Worm (Caenorhabditis elegans): Measurements from ENCODE around the gene ebp-3.
"Not testable (repeated sequence)": the region's sequence is repeated elsewhere in the genome, so short reads cannot be mapped to it uniquely, and the experiment has no call there.

The ebp-3 gene

DNA sequence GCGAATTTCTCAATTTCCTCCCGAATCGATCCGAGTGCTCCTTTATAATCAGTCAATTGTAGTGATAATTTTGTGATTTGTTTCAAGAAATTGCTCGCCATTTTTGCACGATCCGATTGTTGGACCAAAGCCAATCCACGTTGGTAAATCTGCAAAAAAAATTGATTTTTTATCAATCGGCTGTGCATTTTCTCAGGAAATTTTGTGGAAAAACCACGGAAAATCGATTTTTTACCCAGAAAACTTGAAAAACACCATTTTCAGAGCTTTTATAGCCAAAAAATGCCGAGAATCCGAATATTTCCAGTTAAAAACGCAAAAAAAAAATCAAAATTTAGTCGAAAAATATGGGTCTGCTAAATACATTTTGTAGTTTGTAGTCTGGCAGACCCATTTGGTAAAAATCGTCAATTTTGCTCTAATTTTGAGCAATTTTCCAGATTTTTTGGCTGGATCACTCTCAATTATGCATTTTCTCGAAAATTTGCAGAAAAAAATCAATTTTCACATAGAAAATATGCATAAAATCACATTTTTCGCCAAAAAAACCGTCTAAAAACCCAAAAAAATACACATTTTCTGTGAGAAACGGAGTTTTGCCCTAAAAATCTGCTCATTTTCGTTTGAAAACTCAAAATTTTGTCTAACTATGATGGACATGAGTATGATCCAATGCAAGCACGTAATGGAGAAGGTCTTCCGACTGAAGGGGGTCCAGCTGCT is at the start of gene ebp-3, which contains the start of gene Y59A8B.25:
ebp-3 (plus strand) TSS at position 673 of the 723 bp plus-strand sequence.
Y59A8B.25 (minus strand) TSS at position 101 of the 723 bp plus-strand sequence.
- not testable (repeated sequence) for TF ChIP-seq tbx-8 (GFP tag; optimal IDR thresholded peaks at IDR 0.05); mls-2 (tag; optimal IDR thresholded peaks at IDR 0.05); lsy-2 (tag; optimal IDR thresholded peaks at IDR 0.05)

DNA sequence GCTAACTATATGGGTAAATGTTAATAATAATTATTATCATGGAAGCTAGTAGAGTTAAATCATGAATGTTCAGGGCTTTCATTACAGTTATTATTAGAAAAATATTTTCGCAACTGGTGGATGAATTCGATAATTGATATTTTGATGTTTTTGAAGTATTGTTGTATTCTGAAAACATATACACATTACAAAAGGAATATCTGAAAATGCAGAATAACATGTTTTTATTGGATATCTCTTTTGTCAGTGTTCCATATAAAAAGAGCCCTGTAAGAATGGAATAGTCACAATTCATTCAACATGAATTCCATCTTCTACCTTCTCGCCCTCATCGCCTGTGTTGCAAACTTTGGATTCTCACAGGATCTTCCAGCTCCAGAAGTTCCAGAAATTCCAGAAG is 48.8 kb upstream of the ebp-3 start, which contains the start of gene Y59A8B.19:
Y59A8B.19 (plus strand) TSS at position 301 of the 400 bp plus-strand sequence.
- TF ChIP-seq unc-62 (GFP tag; optimal IDR thresholded peaks at IDR 0.05); tbx-8 (GFP tag; optimal IDR thresholded peaks at IDR 0.05); sptf-1 (tag; optimal IDR thresholded peaks at IDR 0.05): not testable (repeated sequence)

DNA sequence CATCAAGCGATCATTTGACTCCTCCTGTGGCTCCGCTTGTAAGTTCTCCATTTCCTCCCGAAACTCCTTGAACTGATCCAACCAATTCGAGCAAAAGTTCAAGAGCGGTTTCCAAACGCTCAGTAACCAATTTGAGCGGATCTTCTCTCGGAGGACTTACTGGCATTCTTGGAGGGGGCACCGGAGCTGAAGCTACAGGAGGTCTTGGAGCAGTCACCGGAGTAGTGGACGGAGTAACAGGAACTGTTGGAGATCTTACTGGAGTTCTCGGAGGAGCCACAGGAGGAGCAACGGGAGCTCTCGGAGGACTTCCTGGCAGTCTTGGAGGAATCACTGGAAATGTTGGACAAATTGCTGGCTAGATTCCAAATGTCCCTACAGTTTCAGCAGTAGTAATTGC is 47.1 kb upstream of the ebp-3 start:
- TF ChIP-seq unc-39 (tag; optimal IDR thresholded peaks at IDR 0.05) (no peak), M03D4.4 (tag; optimal IDR thresholded peaks at IDR 0.05) (no peak), ces-1 (GFP tag; optimal IDR thresholded peaks at IDR 0.05) (no peak), blmp-1 (tag; optimal IDR thresholded peaks at IDR 0.05) (no peak), ham-2 (GFP tag; optimal IDR thresholded peaks at IDR 0.05) (no peak), elt-1 (tag; optimal IDR thresholded peaks at IDR 0.05; ENCODE audit: borderline replicate concordance, insufficient read depth) (no peak), elt-3 (tag; optimal IDR thresholded peaks at IDR 0.05) (no peak), unc-62 (GFP tag; optimal IDR thresholded peaks at IDR 0.05) (no peak), tbx-8 (GFP tag; optimal IDR thresholded peaks at IDR 0.05) (no peak), nhr-76 (tag; optimal IDR thresholded peaks at IDR 0.05) (no peak), drap-1 (GFP tag; optimal IDR thresholded peaks at IDR 0.05) (no peak), nhr-2 (tag; optimal IDR thresholded peaks at IDR 0.05) (no peak), flh-1 (GFP tag; optimal IDR thresholded peaks at IDR 0.05) (no peak)

DNA sequence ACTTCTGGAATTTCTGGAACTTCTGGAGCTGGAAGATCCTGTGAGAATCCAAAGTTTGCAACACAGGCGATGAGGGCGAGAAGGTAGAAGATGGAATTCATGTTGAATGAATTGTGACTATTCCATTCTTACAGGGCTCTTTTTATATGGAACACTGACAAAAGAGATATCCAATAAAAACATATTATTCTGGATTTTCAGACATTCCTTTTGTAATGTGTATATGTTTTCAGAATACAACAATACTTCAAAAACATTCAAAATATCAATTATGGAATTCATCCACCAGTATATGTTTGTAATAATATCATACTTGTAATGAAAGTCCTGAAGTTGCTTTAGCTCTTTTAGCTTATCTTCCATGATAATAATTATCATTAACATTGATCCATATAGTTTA is 45.0 kb upstream of the ebp-3 start, which contains the start of gene Y59A8B.26:
Y59A8B.26 (minus strand) TSS at position 101 of the 400 bp plus-strand sequence.
- not testable (repeated sequence) for TF ChIP-seq zip-8 (tag; optimal IDR thresholded peaks at IDR 0.05); ces-1 (GFP tag; optimal IDR thresholded peaks at IDR 0.05); snpc-4 (tag; optimal IDR thresholded peaks at IDR 0.05)

DNA sequence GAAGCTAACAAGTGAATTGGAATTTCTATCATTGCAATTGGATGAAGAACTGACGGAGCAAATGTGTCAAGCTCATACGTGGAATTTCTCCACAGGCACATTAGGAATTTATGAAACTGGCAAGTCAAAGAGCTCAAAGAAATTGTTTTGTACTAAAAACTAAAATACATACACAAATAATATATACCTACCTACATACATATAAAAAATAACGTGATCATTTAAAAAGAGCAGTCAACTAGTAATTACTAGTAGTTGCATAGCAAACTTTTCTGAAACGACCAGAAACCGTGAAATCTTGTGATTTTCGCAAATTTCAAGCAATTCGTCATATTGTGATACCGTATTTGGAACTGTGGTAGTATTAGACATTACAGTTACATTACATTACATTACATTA is 41.7 kb upstream of the ebp-3 start, which contains the start of gene srh-133:
srh-133 (minus strand) TSS at position 101 of the 400 bp plus-strand sequence.
- no peak for TF ChIP-seq unc-62 (GFP tag; optimal IDR thresholded peaks at IDR 0.05)
- TF ChIP-seq pha-4 (tag; optimal IDR thresholded peaks at IDR 0.05), result no peak
- TF ChIP-seq mab-5 (tag; optimal IDR thresholded peaks at IDR 0.05), result no peak
- no peak for TF ChIP-seq nhr-237 (tag; optimal IDR thresholded peaks at IDR 0.05)
- TF ChIP-seq M03D4.4 (tag; optimal IDR thresholded peaks at IDR 0.05), result no peak
- no peak for TF ChIP-seq bed-3 (GFP tag; optimal IDR thresholded peaks at IDR 0.05)
- TF ChIP-seq lin-32 (GFP tag; optimal IDR thresholded peaks at IDR 0.05), result no peak

DNA sequence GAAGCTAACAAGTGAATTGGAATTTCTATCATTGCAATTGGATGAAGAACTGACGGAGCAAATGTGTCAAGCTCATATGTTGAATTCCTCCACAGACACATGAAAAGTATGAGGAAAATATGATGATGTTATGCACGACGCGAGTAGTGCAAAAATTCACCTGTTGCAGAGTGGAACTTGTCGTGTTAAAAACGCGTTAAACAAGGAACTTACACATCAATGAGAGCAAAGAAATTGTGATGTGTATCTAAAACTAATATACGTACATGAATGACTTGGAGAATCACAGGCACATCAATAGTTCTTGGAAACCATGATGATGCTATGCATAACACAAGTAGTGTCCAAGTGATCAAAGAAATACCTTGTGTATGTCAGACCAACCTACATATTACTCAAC is 38.5 kb upstream of the ebp-3 start, which contains the start of gene srh-134:
srh-134 (minus strand) TSS at position 101 of the 400 bp plus-strand sequence.
- TF ChIP-seq pha-4 (tag; optimal IDR thresholded peaks at IDR 0.05), result no peak

DNA sequence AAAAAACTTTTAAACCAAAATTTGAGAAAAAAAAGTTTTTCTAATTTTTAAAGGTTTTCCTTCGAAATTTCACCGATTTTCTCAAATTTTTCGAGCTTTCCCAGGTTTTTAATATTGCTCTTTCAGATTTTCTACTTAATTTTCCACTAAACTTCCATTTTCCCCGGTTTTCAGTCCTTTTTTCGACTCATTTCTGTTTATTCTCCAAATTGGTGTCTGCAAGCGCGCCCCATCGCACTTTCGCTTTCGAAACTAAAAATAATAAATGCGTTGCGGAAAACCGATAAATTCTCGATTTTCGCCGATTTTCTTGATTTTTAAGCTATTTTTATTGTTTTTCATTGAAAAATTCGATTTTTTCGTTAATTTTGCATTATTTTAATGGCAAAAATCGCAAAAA is 34.3 kb upstream of the ebp-3 start:
- no peak for TF ChIP-seq lin-13 (tag; optimal IDR thresholded peaks at IDR 0.05)
- TF ChIP-seq ceh-39 (tag; optimal IDR thresholded peaks at IDR 0.05), result peak; percentile 35
- peak; percentile 20 for TF ChIP-seq ces-1 (GFP tag; optimal IDR thresholded peaks at IDR 0.05)
- peak; percentile 60 for TF ChIP-seq blmp-1 (tag; optimal IDR thresholded peaks at IDR 0.05)

DNA sequence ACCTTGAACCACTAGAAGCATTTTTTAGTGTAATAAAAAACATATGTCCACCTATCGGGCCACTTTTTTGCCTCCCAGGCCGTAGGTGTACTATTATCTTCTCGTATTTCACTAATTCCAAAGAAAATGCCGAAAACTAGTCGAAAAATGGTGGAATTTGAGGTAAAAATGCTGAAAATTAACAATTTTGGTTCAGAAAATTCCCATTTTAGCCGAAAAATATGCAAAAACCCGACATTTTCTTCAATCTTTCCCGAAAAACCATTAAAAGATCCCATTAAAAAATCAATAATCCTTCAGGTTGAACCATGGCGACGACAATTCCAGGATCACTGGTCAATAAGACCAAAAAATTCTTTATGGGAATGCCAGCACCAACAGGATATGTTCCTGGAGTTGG is 33.6 kb upstream of the ebp-3 start, which contains the start of gene prp-6:
prp-6 (plus strand) TSS at position 301 of the 400 bp plus-strand sequence.
- TF ChIP-seq hlh-1 (tag; optimal IDR thresholded peaks at IDR 0.05) (peak; percentile 4), unc-120 (tag; optimal IDR thresholded peaks at IDR 0.05; ENCODE audit: poor library complexity, severe bottlenecking) (no peak)

Measured in whole organism, mixed stage, embryonic.